Worm (Caenorhabditis elegans): ENCODE measurements around the gene fbxb-50.

The fbxb-50 gene

DNA sequence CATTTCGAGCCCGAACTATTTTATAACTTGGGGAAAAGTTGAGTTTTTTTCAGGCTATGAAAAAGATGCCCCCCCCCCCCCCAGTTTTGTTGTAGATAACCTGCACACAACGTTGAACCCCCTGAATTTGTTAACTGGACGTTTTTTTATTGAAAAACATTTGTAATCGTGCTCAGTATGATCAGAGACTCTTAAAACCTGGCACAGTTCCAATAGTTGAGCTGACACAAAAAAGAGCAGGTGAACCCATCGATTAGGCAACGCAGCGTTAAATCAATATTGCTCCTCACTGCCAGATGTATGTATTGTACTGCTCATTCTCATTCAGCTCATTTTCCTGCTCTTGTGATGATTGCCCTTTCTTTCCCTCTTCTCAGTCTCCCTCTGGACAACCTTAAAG lies 10.6 kb upstream of the fbxb-50 start, which contains the start of gene K05F6.12:
K05F6.12 (plus strand) TSS at position 301 of the 400 bp plus-strand sequence.
- TF ChIP-seq fkh-6 (tag; optimal IDR thresholded peaks at IDR 0.05) (no peak), ceh-24 (tag; optimal IDR thresholded peaks at IDR 0.05) (no peak), lin-11 (tag; optimal IDR thresholded peaks at IDR 0.05) (no peak), fax-1 (tag; optimal IDR thresholded peaks at IDR 0.05) (no peak), che-1 (tag; optimal IDR thresholded peaks at IDR 0.05) (no peak), ttx-3 (tag; optimal IDR thresholded peaks at IDR 0.05) (no peak), pag-3 (tag; optimal IDR thresholded peaks at IDR 0.05; ENCODE audit: borderline replicate concordance) (no peak)

DNA sequence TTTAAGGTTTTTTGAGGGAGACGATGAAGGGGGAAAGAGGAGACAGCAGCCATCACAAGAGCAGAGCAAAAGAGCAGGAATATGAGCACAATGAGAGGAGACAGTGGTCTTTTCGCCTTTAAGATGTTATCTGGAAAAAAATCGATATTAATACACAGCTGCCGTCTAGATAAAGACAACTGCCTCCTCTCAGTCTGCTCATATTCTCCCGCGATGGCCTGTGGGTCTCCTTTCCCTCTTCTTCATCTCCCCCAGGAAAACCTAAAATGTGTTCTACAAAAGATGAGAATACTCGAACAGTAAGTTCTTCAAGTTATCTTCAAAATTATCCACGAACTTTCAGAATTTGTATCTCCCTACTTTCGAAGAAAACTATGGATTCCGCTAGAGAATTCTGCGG lies 5.7 kb upstream of the fbxb-50 start, which contains the start of the genes fbxb-52 and fbxb-51:
fbxb-52 (minus strand) TSS at position 101 of the 400 bp plus-strand sequence.
fbxb-51 (plus strand) TSS at position 212 of the 400 bp plus-strand sequence.
- TF ChIP-seq zip-5 (tag; optimal IDR thresholded peaks at IDR 0.05) = no peak
- TF ChIP-seq lin-11 (tag; optimal IDR thresholded peaks at IDR 0.05) = no peak
- no peak for TF ChIP-seq unc-42 (tag; optimal IDR thresholded peaks at IDR 0.05)
- no peak for TF ChIP-seq ceh-31 (tag; optimal IDR thresholded peaks at IDR 0.05)
- TF ChIP-seq ceh-9 (tag; optimal IDR thresholded peaks at IDR 0.05) = no peak
- no peak for TF ChIP-seq unc-3 (GFP tag; conservative IDR thresholded peaks at IDR 0.05)
- no peak for TF ChIP-seq unc-3 (tag; optimal IDR thresholded peaks at IDR 0.05)
- TF ChIP-seq K09A11.1 (tag; optimal IDR thresholded peaks at IDR 0.05; ENCODE audit: insufficient read depth) = no peak

DNA sequence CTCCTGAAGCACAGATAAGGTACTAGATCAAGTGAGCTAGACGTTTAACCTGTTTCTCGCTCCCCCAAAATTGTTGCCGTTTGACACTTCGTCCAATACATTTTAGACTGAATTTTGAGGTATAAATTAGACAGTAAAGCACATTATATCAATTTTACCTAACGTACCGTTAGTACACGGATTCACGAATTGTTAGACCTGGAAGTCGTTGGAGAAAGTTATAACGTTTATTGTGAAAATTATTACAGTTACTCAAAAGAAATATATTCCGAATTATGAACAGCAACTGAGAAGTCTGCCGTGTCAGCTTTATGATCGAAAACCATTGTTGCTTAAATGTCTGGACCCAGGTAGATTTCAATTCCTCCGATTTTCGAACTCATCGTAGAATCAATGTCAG lies 4.6 kb downstream of the fbxb-50 start:
- TF ChIP-seq sox-4 (tag; optimal IDR thresholded peaks at IDR 0.05) (no peak), ahr-1 (tag; optimal IDR thresholded peaks at IDR 0.05) (no peak), ceh-2 (tag; optimal IDR thresholded peaks at IDR 0.05) (no peak), ceh-6 (GFP tag; optimal IDR thresholded peaks at IDR 0.05) (no peak), pha-4 (tag; optimal IDR thresholded peaks at IDR 0.05) (no peak), gmeb-2 (tag; optimal IDR thresholded peaks at IDR 0.05) (no peak), unc-3 (GFP tag; conservative IDR thresholded peaks at IDR 0.05) (no peak), unc-3 (tag; optimal IDR thresholded peaks at IDR 0.05) (no peak), ceh-24 (tag; optimal IDR thresholded peaks at IDR 0.05) (no peak), ceh-34 (tag; optimal IDR thresholded peaks at IDR 0.05) (no peak), unc-55 (GFP tag; optimal IDR thresholded peaks at IDR 0.05) (no peak), sox-2 (GFP tag; IDR thresholded peaks at IDR 0.05) (no peak), unc-86 (tag; optimal IDR thresholded peaks at IDR 0.05) (no peak), T23F11.4 (GFP tag; optimal IDR thresholded peaks at IDR 0.05) (no peak), che-1 (tag; optimal IDR thresholded peaks at IDR 0.05) (no peak), hlh-8 (tag; optimal IDR thresholded peaks at IDR 0.05) (no peak), pax-1 (tag; optimal IDR thresholded peaks at IDR 0.05) (no peak), unc-42 (tag; optimal IDR thresholded peaks at IDR 0.05) (no peak), ama-1 (optimal IDR thresholded peaks at IDR 0.05) (no peak), zip-5 (tag; optimal IDR thresholded peaks at IDR 0.05) (no peak), ets-4 (tag; optimal IDR thresholded peaks at IDR 0.05) (no peak)

DNA sequence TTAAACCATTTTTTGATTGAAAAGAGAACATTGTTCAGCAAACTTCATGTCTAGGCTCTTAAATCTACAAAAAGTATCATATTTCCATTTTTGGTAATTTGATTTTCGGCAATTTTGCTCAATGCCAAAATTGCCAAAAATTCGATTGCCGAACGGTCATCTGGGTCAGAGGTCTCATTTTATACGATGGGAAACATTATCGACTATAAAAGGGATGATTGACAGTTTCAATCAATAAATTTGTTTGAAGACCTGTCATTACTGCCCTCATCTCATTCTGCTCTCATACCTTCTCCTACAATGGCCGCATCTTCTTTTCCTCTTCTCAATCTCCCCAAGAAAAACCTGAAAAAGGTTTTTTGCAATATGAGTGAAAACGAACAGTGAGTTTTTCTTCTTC lies 5.6 kb downstream of the fbxb-50 start, which contains the start of gene K05F6.14:
K05F6.14 (plus strand) TSS at position 301 of the 400 bp plus-strand sequence.
- TF ChIP-seq ceh-48 (tag; optimal IDR thresholded peaks at IDR 0.05) (no peak), mec-3 (tag; optimal IDR thresholded peaks at IDR 0.05; ENCODE audit: borderline replicate concordance) (no peak), pag-3 (tag; optimal IDR thresholded peaks at IDR 0.05; ENCODE audit: borderline replicate concordance) (no peak), ceh-45 (GFP tag; IDR thresholded peaks at IDR 0.05) (no peak), tbx-2 (tag; optimal IDR thresholded peaks at IDR 0.05) (no peak), pha-4 (tag; optimal IDR thresholded peaks at IDR 0.05) (no peak), ahr-1 (tag; optimal IDR thresholded peaks at IDR 0.05) (no peak), F13H6.1 (tag; optimal IDR thresholded peaks at IDR 0.05) (no peak), pax-1 (tag; optimal IDR thresholded peaks at IDR 0.05) (no peak), C38D4.7 (GFP tag; optimal IDR thresholded peaks at IDR 0.05) (no peak), zip-5 (tag; optimal IDR thresholded peaks at IDR 0.05) (no peak), hlh-30 (tag; optimal IDR thresholded peaks at IDR 0.05; ENCODE audit: insufficient read depth) (no peak), nfya-1 (tag; optimal IDR thresholded peaks at IDR 0.05) (no peak), pha-2 (tag; optimal IDR thresholded peaks at IDR 0.05) (no peak), ceh-31 (tag; optimal IDR thresholded peaks at IDR 0.05) (no peak), fax-1 (tag; optimal IDR thresholded peaks at IDR 0.05) (no peak), nhr-232 (tag; optimal IDR thresholded peaks at IDR 0.05) (no peak)
